Fruit fly (Drosophila melanogaster) whole organism, embryonic: ENCODE results near the gene L2HGDH.
A peak's percentile ranks its signal among the peaks of the same experiment; 100 is the strongest.

Experiments
- Ada2b ChIP-seq: fragments of 200-800 bp; sonication (Bioruptor generic); IDR thresholded peaks from 2 replicates; pipeline ENCODE4 v1.3.6; 2022; ENCODE audit warnings: missing biosample characterization, missing genetic modification characterization
- Atf3 ChIP-seq: fragments of 200-800 bp; sonication (Bioruptor generic); optimal IDR thresholded peaks from 3 replicates; lab custom pipeline; 2016; ENCODE audit warnings: missing biosample characterization, missing genetic modification characterization
- Atf6 ChIP-seq: fragments of 200-800 bp; sonication (Bioruptor generic); IDR thresholded peaks from 2 replicates; pipeline ENCODE4 v1.3.6; 2022; ENCODE audit warnings: missing biosample characterization, missing genetic modification characterization
- CG11504 ChIP-seq: fragments of 200-800 bp; sonication (Bioruptor generic); optimal IDR thresholded peaks from 3 replicates; lab custom pipeline; 2019; ENCODE audit warnings: missing biosample characterization, mild to moderate bottlenecking, missing genetic modification characterization, moderate library complexity
- CG12744 ChIP-seq: fragments of 200-800 bp; sonication (Bioruptor generic); optimal IDR thresholded peaks from 2 replicates; lab custom pipeline; 2016; ENCODE audit warnings: missing biosample characterization, missing genetic modification characterization
- CG13424 ChIP-seq: fragments of 200-800 bp; sonication (Bioruptor generic); optimal IDR thresholded peaks from 2 replicates; lab custom pipeline; 2019; ENCODE audit warnings: missing biosample characterization, mild to moderate bottlenecking, missing genetic modification characterization, moderate library complexity
- CG17385 ChIP-seq: fragments of 200-800 bp; sonication (Bioruptor generic); optimal IDR thresholded peaks from 3 replicates; lab custom pipeline; 2018; ENCODE audit warnings: missing biosample characterization, mild to moderate bottlenecking, missing genetic modification characterization
- CG30020 ChIP-seq: fragments of 200-800 bp; optimal IDR thresholded peaks from 2 replicates; lab custom pipeline; 2019; ENCODE audit warnings: missing biosample characterization, mild to moderate bottlenecking, missing genetic modification characterization, moderate library complexity
- CG3163 ChIP-seq: fragments of 200-800 bp; sonication (Bioruptor generic); optimal IDR thresholded peaks from 3 replicates; lab custom pipeline; 2016; ENCODE audit warnings: missing biosample characterization, missing genetic modification characterization
- CG33557 ChIP-seq: fragments of 200-800 bp; sonication (Bioruptor generic); optimal IDR thresholded peaks from 2 replicates; lab custom pipeline; 2019; ENCODE audit warnings: missing biosample characterization, mild to moderate bottlenecking, missing genetic modification characterization, moderate library complexity
- CG4360 ChIP-seq: fragments of 200-800 bp; sonication (Bioruptor generic); IDR thresholded peaks from 2 replicates; pipeline ENCODE4 v1.3.6; 2022; ENCODE audit warnings: missing biosample characterization, missing genetic modification characterization
- CG4707 ChIP-seq: fragments of 200-800 bp; sonication (Bioruptor generic); optimal IDR thresholded peaks from 2 replicates; lab custom pipeline; 2018; ENCODE audit warnings: missing biosample characterization, mild to moderate bottlenecking, missing genetic modification characterization, moderate library complexity
- CG4820 ChIP-seq: fragments of 200-800 bp; sonication (Bioruptor generic); optimal IDR thresholded peaks from 3 replicates; lab custom pipeline; 2016; ENCODE audit warnings: missing biosample characterization, missing genetic modification characterization
- CG6765 ChIP-seq: fragments of 200-800 bp; sonication (Bioruptor generic); optimal IDR thresholded peaks from 3 replicates; lab custom pipeline; 2017; ENCODE audit warnings: missing biosample characterization, mild to moderate bottlenecking, missing genetic modification characterization
- CG9215 ChIP-seq: fragments of 200-800 bp; sonication (Bioruptor generic); IDR thresholded peaks from 2 replicates; pipeline ENCODE4 v1.3.6; 2022; ENCODE audit warnings: missing biosample characterization, missing genetic modification characterization
- D19A ChIP-seq: fragments of 200-800 bp; optimal IDR thresholded peaks from 3 replicates; lab custom pipeline; 2019; ENCODE audit warnings: missing biosample characterization, mild to moderate bottlenecking, missing genetic modification characterization, moderate library complexity
- HmgD ChIP-seq: fragments of 200-800 bp; sonication (Bioruptor generic); optimal IDR thresholded peaks from 3 replicates; lab custom pipeline; 2016; ENCODE audit warnings: missing biosample characterization, missing genetic modification characterization
- Hr39 ChIP-seq: fragments of >200 bp; optimal IDR thresholded peaks from 2 replicates; lab custom pipeline; 2017
- Hr51 ChIP-seq, 2 experiments: fragments of 200-800 bp; sonication (Bioruptor generic); optimal IDR thresholded peaks; 2 replicates in 1 of 2; 3 replicates in 1 of 2; lab custom pipeline; 2016 to 2018; ENCODE audit warnings: missing biosample characterization in 2 of 2, missing genetic modification characterization in 2 of 2, mild to moderate bottlenecking in 1 of 2, moderate library complexity in 1 of 2
- Ptx1 ChIP-seq: fragments of 200-800 bp; sonication (Bioruptor generic); IDR thresholded peaks from 2 replicates; pipeline ENCODE4 v1.3.6; 2022; ENCODE audit warnings: missing biosample characterization, missing genetic modification characterization
- Sox100B ChIP-seq: fragments of 200-800 bp; sonication (Bioruptor generic); optimal IDR thresholded peaks from 3 replicates; lab custom pipeline; 2018; ENCODE audit warnings: missing biosample characterization, mild to moderate bottlenecking, missing genetic modification characterization
- Stat92E ChIP-seq, 3 experiments: fragments of >200 bp in 2 of 3; fragments of 200-800 bp in 1 of 3; sonication (Bioruptor generic) in 1 of 3; optimal IDR thresholded peaks; 2 replicates each; lab custom pipeline; 2017 to 2019; ENCODE audit warnings: missing biosample characterization in 3 of 3, missing genetic modification characterization in 3 of 3, mild to moderate bottlenecking in 1 of 3, moderate library complexity in 1 of 3
- ash1 ChIP-seq: fragments of 200-800 bp; sonication (Bioruptor generic); optimal IDR thresholded peaks from 2 replicates; lab custom pipeline; 2018; ENCODE audit warnings: missing biosample characterization, mild to moderate bottlenecking, missing genetic modification characterization
- az2 ChIP-seq: fragments of 200-800 bp; sonication (Bioruptor generic); optimal IDR thresholded peaks from 3 replicates; lab custom pipeline; 2016; ENCODE audit warnings: missing biosample characterization, missing genetic modification characterization
- bowl ChIP-seq: fragments of 200-800 bp; sonication (Bioruptor generic); IDR thresholded peaks from 2 replicates; pipeline ENCODE4 v1.3.6; 2022; ENCODE audit warnings: missing biosample characterization, missing genetic modification characterization
- cato ChIP-seq: fragments of 200-800 bp; sonication (Bioruptor generic); optimal IDR thresholded peaks from 2 replicates; lab custom pipeline; 2016; ENCODE audit warnings: missing biosample characterization, missing genetic modification characterization, borderline replicate concordance
- chif ChIP-seq, 2 experiments: fragments of 200-800 bp; sonication (Bioruptor generic); optimal IDR thresholded peaks; 3 replicates each; lab custom pipeline; 2016; ENCODE audit warnings: missing biosample characterization in 2 of 2, missing genetic modification characterization in 2 of 2
- chm ChIP-seq: fragments of 200-800 bp; sonication (Bioruptor generic); IDR thresholded peaks from 2 replicates; pipeline ENCODE4 v1.3.6; 2022; ENCODE audit warnings: missing biosample characterization, missing genetic modification characterization
- chn ChIP-seq: fragments of 200-800 bp; sonication (Bioruptor generic); optimal IDR thresholded peaks from 2 replicates; lab custom pipeline; 2016; ENCODE audit warnings: missing biosample characterization, missing genetic modification characterization
- crol ChIP-seq: fragments of 200-800 bp; sonication (Bioruptor generic); IDR thresholded peaks from 2 replicates; pipeline ENCODE4 v1.3.6; 2022; ENCODE audit warnings: missing biosample characterization, missing genetic modification characterization
- dan ChIP-seq: fragments of 200-800 bp; sonication (Bioruptor generic); IDR thresholded peaks from 2 replicates; pipeline ENCODE4 v1.3.6; 2022; ENCODE audit warnings: missing biosample characterization, missing genetic modification characterization
- eve ChIP-seq, 2 experiments: fragments of >200 bp; optimal IDR thresholded peaks; 2 replicates each; lab custom pipeline; 2017; ENCODE audit warnings: missing biosample characterization in 2 of 2, missing genetic modification characterization in 2 of 2
- exex ChIP-seq: fragments of 200-800 bp; sonication (Bioruptor generic); optimal IDR thresholded peaks from 4 replicates; lab custom pipeline; 2018; ENCODE audit warnings: missing biosample characterization, mild to moderate bottlenecking, missing genetic modification characterization, moderate library complexity
- fd3F ChIP-seq: fragments of 200-800 bp; sonication (Bioruptor generic); optimal IDR thresholded peaks from 2 replicates; lab custom pipeline; 2018; ENCODE audit warnings: missing biosample characterization, mild to moderate bottlenecking, missing genetic modification characterization, moderate library complexity
- gce ChIP-seq: fragments of 200-800 bp; sonication (Bioruptor generic); IDR thresholded peaks from 3 replicates; pipeline ENCODE4 v1.3.6; 2022; ENCODE audit warnings: missing biosample characterization, missing genetic modification characterization
- gem ChIP-seq: fragments of 200-800 bp; sonication (Bioruptor generic); optimal IDR thresholded peaks from 2 replicates; lab custom pipeline; 2019; ENCODE audit warnings: missing biosample characterization, mild to moderate bottlenecking, missing genetic modification characterization, moderate library complexity
- gro ChIP-seq: fragments of 200-800 bp; sonication (Bioruptor generic); optimal IDR thresholded peaks from 2 replicates; lab custom pipeline; 2016; ENCODE audit warnings: missing biosample characterization, missing genetic modification characterization
- hth ChIP-seq: fragments of >200 bp; optimal IDR thresholded peaks from 2 replicates; lab custom pipeline; 2017; ENCODE audit warnings: inconsistent platforms
- jing ChIP-seq: fragments of 200-800 bp; sonication (Bioruptor generic); optimal IDR thresholded peaks from 2 replicates; lab custom pipeline; 2018; ENCODE audit warnings: missing biosample characterization, mild to moderate bottlenecking, missing genetic modification characterization
- jumu ChIP-seq: fragments of 200-800 bp; sonication (Bioruptor generic); optimal IDR thresholded peaks from 3 replicates; lab custom pipeline; 2016; ENCODE audit warnings: missing biosample characterization, missing genetic modification characterization
- ken ChIP-seq: fragments of 200-800 bp; sonication (Bioruptor generic); IDR thresholded peaks from 3 replicates; pipeline ENCODE4 v1.3.6; 2022; ENCODE audit warnings: missing biosample characterization, missing genetic modification characterization
- kni ChIP-seq: fragments of 200-800 bp; sonication (Bioruptor generic); optimal IDR thresholded peaks from 3 replicates; lab custom pipeline; 2017; ENCODE audit warnings: mild to moderate bottlenecking, missing biosample characterization, missing genetic modification reagents, missing genetic modification characterization
- lab ChIP-seq: fragments of 200-800 bp; sonication (Bioruptor generic); optimal IDR thresholded peaks from 3 replicates; lab custom pipeline; 2017; ENCODE audit warnings: missing biosample characterization, missing genetic modification characterization, mild to moderate bottlenecking, moderate library complexity, missing genetic modification reagents
- lbe ChIP-seq: fragments of 200-800 bp; sonication (Bioruptor generic); optimal IDR thresholded peaks from 2 replicates; lab custom pipeline; 2016; ENCODE audit warnings: missing biosample characterization, mild to moderate bottlenecking, missing genetic modification characterization
- mam ChIP-seq: fragments of 200-800 bp; sonication (Bioruptor generic); optimal IDR thresholded peaks from 3 replicates; lab custom pipeline; 2016; ENCODE audit warnings: missing biosample characterization, missing genetic modification characterization
- sim ChIP-seq: fragments of 200-800 bp; sonication (Bioruptor generic); IDR thresholded peaks from 2 replicates; pipeline ENCODE4 v1.3.6; 2022; ENCODE audit warnings: missing biosample characterization, missing genetic modification characterization
- so ChIP-seq: fragments of 200-800 bp; sonication (Bioruptor generic); IDR thresholded peaks from 3 replicates; pipeline ENCODE4 v1.3.6; 2022; ENCODE audit warnings: missing biosample characterization, missing genetic modification characterization
- tio ChIP-seq: fragments of 200-800 bp; sonication (Bioruptor generic); optimal IDR thresholded peaks from 2 replicates; lab custom pipeline; 2017; ENCODE audit warnings: missing biosample characterization, missing genetic modification characterization, inconsistent platforms
- tup ChIP-seq: fragments of 200-800 bp; sonication (Bioruptor generic); optimal IDR thresholded peaks from 2 replicates; lab custom pipeline; 2016; ENCODE audit warnings: missing biosample characterization, mild to moderate bottlenecking, missing genetic modification characterization, moderate library complexity
- wek ChIP-seq: fragments of 200-800 bp; sonication (Bioruptor generic); optimal IDR thresholded peaks from 3 replicates; lab custom pipeline; 2018; ENCODE audit warnings: missing biosample characterization, mild to moderate bottlenecking, missing genetic modification characterization, moderate library complexity

The L2HGDH gene

DNA sequence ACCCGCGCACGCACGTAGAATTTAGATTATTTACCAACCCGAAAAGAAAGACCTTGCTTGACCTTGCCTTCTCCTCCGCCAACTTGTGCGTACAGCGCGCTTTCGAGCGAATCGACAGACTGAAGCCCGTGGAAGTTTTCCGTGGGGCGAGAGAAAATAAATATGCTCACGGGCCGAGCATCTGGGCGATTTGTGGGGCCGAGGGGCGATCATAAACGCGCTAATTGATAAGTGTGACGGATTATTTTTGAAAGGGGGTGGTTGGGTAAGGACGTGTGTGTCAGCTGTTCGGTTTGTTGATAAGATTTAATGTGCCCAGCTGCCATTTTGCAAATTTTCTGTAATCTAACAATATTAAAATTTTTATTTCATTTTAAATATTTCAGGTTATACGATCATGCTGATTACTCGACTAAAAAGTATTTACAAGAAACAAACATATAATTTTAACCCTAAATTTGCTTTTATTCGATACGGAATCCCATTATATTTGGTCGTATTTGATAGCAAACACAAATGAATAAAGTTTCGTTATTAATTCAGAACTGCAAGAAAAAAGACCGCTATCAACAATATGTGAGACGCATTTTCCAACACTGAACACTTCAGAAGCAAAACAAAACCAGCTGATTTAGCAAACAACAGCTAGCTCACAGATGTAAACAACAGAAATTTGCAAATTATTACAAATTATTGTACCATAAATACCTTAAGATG, at the start of gene L2HGDH, which contains the start of gene CG10431:
L2HGDH (minus strand) TSS at position 386 of the 717 bp plus-strand sequence.
CG10431 (plus strand) TSS at position 648 of the 717 bp plus-strand sequence.
- TF ChIP-seq CG6765 (GFP tag; lab: Kevin White, UChicago) (peak; percentile 38), CG11504 (tag; lab: Kevin White, UChicago) (no peak), Hr51 (GFP tag; optimal IDR thresholded peaks at IDR 0.05; lab: Kevin White, UChicago) (peak in 1 of 2 experiments; percentile 69), CG12744 (GFP tag; lab: Kevin White, UChicago) (no peak), CG33557 (GFP tag; lab: Kevin White, UChicago) (no peak), Ada2b (GFP tag; lab: Robert Waterston, UW) (no peak), jing (GFP tag; lab: Kevin White, UChicago) (no peak), Hr39 (lab: Kevin White, UChicago) (no peak), chif (GFP tag; optimal IDR thresholded peaks at IDR 0.05; lab: Kevin White, UChicago) (peak in 1 of 2 experiments; percentile 31), exex (peak; percentile 93), CG13424 (tag; lab: Kevin White, UChicago) (peak; percentile 75), ash1 (GFP tag; lab: Kevin White, UChicago) (no peak), fd3F (GFP tag; lab: Kevin White, UChicago) (peak; percentile 44), CG9215 (peak; percentile 8; the same call in 1 of the 2 replicates), chn (GFP tag; lab: Kevin White, UChicago) (peak; percentile 10), ken (GFP tag; lab: Robert Waterston, UW) (0 out of 3 replicates have a peak, but pooled peaks have one; percentile 51), crol (GFP tag; lab: Robert Waterston, UW) (peak; percentile 99), sim (GFP tag; lab: Robert Waterston, UW) (peak; percentile 14; the same call in 1 of the 2 replicates), dan (no peak), D19A (tag; lab: Kevin White, UChicago) (peak; percentile 57), gro (GFP tag; lab: Kevin White, UChicago) (peak; percentile 46), mam (GFP tag; lab: Kevin White, UChicago) (peak; percentile 21), CG4360 (GFP tag; lab: Robert Waterston, UW) (0 out of 2 replicates have a peak, but pooled peaks have one; percentile 19), Atf6 (GFP tag; lab: Robert Waterston, UW) (peak; percentile 56; the same call in 1 of the 2 replicates), Ptx1 (GFP tag; lab: Robert Waterston, UW) (peak; percentile 60), kni (no peak), so (GFP tag; lab: Robert Waterston, UW) (0 out of 3 replicates have a peak, but pooled peaks have one; percentile 32), CG3163 (GFP tag; lab: Kevin White, UChicago) (no peak), chm (GFP tag; lab: Robert Waterston, UW) (no peak), lab (peak; percentile 85), gce (no peak), eve (GFP tag; optimal IDR thresholded peaks at IDR 0.05; lab: Kevin White, UChicago) (no peak), hth (lab: Kevin White, UChicago) (no peak), CG17385 (GFP tag; lab: Kevin White, UChicago) (peak; percentile 58), tup (GFP tag; lab: Kevin White, UChicago) (peak; percentile 30), Stat92E (GFP tag; optimal IDR thresholded peaks at IDR 0.05; lab: Kevin White, UChicago) (no peak), CG30020 (peak; percentile 60), Atf3 (GFP tag; lab: Kevin White, UChicago) (no peak), az2 (GFP tag; lab: Kevin White, UChicago) (peak; percentile 57), tio (GFP tag; lab: Kevin White, UChicago) (peak; percentile 40), HmgD (GFP tag; lab: Kevin White, UChicago) (no peak), CG4820 (GFP tag; lab: Kevin White, UChicago) (peak; percentile 13), cato (peak; percentile 51), Sox100B (GFP tag; lab: Kevin White, UChicago) (peak; percentile 66), bowl (GFP tag; lab: Robert Waterston, UW) (no peak), jumu (GFP tag; lab: Kevin White, UChicago) (peak; percentile 1), wek (GFP tag; lab: Kevin White, UChicago) (peak; percentile 3), lbe (GFP tag; lab: Kevin White, UChicago) (peak; percentile 77), CG4707 (GFP tag; lab: Kevin White, UChicago) (no peak), gem (tag; lab: Kevin White, UChicago) (peak; percentile 79)
